Fruit fly (Drosophila melanogaster) whole organism, embryonic: Measurements from ENCODE around the gene CG43448.

Experiments used
- Bgb ChIP-seq: fragments of 200-800 bp; sonication (Bioruptor generic); IDR thresholded peaks from 2 replicates; pipeline ENCODE4 v1.3.6; 2022; ENCODE audit warnings: missing biosample characterization, missing genetic modification characterization; ENCODE audit not compliant: partially characterized antibody
- Blimp-1 ChIP-seq: fragments of 200-800 bp; sonication (Bioruptor generic); optimal IDR thresholded peaks from 3 replicates; lab custom pipeline; 2018; ENCODE audit warnings: missing biosample characterization, missing genetic modification characterization, mild to moderate bottlenecking, moderate library complexity, missing genetic modification reagents
- BtbVII ChIP-seq: fragments of 200-800 bp; sonication (Bioruptor generic); optimal IDR thresholded peaks from 3 replicates; lab custom pipeline; 2017; ENCODE audit warnings: missing biosample characterization, mild to moderate bottlenecking, missing genetic modification characterization
- CG10267 ChIP-seq: fragments of 200-800 bp; sonication (Bioruptor generic); optimal IDR thresholded peaks from 2 replicates; lab custom pipeline; 2018; ENCODE audit warnings: missing biosample characterization, mild to moderate bottlenecking, missing genetic modification characterization, moderate library complexity
- CG10979 ChIP-seq: fragments of 200-800 bp; sonication (Bioruptor generic); optimal IDR thresholded peaks from 2 replicates; lab custom pipeline; 2018; ENCODE audit warnings: missing biosample characterization, mild to moderate bottlenecking, missing genetic modification characterization, moderate library complexity
- CG13287 ChIP-seq: fragments of 200-800 bp; sonication (Bioruptor generic); IDR thresholded peaks from 2 replicates; pipeline ENCODE4 v1.3.6; 2022; ENCODE audit warnings: missing biosample characterization, missing genetic modification characterization; ENCODE audit not compliant: partially characterized antibody
- CG13775 ChIP-seq: fragments of 200-800 bp; sonication (Bioruptor generic); optimal IDR thresholded peaks from 3 replicates; lab custom pipeline; 2017; ENCODE audit warnings: missing biosample characterization, mild to moderate bottlenecking, missing genetic modification characterization
- CG14965 ChIP-seq: fragments of 200-800 bp; sonication (Bioruptor generic); optimal IDR thresholded peaks from 2 replicates; lab custom pipeline; 2016; ENCODE audit warnings: missing biosample characterization, missing genetic modification characterization, borderline replicate concordance
- CG15269 ChIP-seq: fragments of 200-800 bp; sonication (Bioruptor generic); optimal IDR thresholded peaks from 2 replicates; lab custom pipeline; 2018; ENCODE audit warnings: missing biosample characterization, mild to moderate bottlenecking, missing genetic modification characterization, moderate library complexity
- CG16863 ChIP-seq: fragments of 200-800 bp; sonication (Bioruptor generic); optimal IDR thresholded peaks from 3 replicates; lab custom pipeline; 2016; ENCODE audit warnings: missing biosample characterization, missing genetic modification characterization
- CG17328 ChIP-seq: fragments of 200-800 bp; sonication (Bioruptor generic); IDR thresholded peaks from 2 replicates; pipeline ENCODE4 v1.3.6; 2022; ENCODE audit warnings: missing biosample characterization, missing genetic modification characterization
- CG17829 ChIP-seq: fragments of 200-800 bp; optimal IDR thresholded peaks from 2 replicates; lab custom pipeline; 2019; ENCODE audit warnings: missing biosample characterization, mild to moderate bottlenecking, missing genetic modification characterization, moderate library complexity
- CG2199 ChIP-seq: fragments of 200-800 bp; sonication (Bioruptor generic); IDR thresholded peaks from 3 replicates; pipeline ENCODE4 v1.3.6; 2022; ENCODE audit warnings: missing biosample characterization, missing genetic modification characterization
- CG2678 ChIP-seq: fragments of 200-800 bp; sonication (Bioruptor generic); optimal IDR thresholded peaks from 3 replicates; lab custom pipeline; 2019; ENCODE audit warnings: missing biosample characterization, mild to moderate bottlenecking, missing genetic modification characterization, moderate library complexity
- CG31441 ChIP-seq: fragments of 200-800 bp; sonication (Bioruptor generic); IDR thresholded peaks from 2 replicates; pipeline ENCODE4 v1.3.6; 2022; ENCODE audit warnings: missing biosample characterization, missing genetic modification characterization
- CG3281 ChIP-seq: fragments of 200-800 bp; sonication (Bioruptor generic); optimal IDR thresholded peaks from 3 replicates; lab custom pipeline; 2017; ENCODE audit warnings: missing biosample characterization, mild to moderate bottlenecking, missing genetic modification characterization
- CG33557 ChIP-seq: fragments of 200-800 bp; sonication (Bioruptor generic); optimal IDR thresholded peaks from 2 replicates; lab custom pipeline; 2019; ENCODE audit warnings: missing biosample characterization, mild to moderate bottlenecking, missing genetic modification characterization, moderate library complexity
- CG4730 ChIP-seq: fragments of 200-800 bp; sonication (Bioruptor generic); IDR thresholded peaks from 2 replicates; pipeline ENCODE4 v1.3.6; 2022; ENCODE audit warnings: missing biosample characterization, missing genetic modification characterization
- CG4820 ChIP-seq: fragments of 200-800 bp; sonication (Bioruptor generic); optimal IDR thresholded peaks from 3 replicates; lab custom pipeline; 2016; ENCODE audit warnings: missing biosample characterization, missing genetic modification characterization
- CG6689 ChIP-seq: fragments of 200-800 bp; sonication (Bioruptor generic); IDR thresholded peaks from 2 replicates; pipeline ENCODE4 v1.3.6; 2022; ENCODE audit warnings: missing biosample characterization, missing genetic modification characterization
- CG6854 ChIP-seq: fragments of 200-800 bp; sonication (Bioruptor generic); optimal IDR thresholded peaks from 3 replicates; lab custom pipeline; 2017; ENCODE audit warnings: missing biosample characterization, mild to moderate bottlenecking, missing genetic modification characterization
- CG7745 ChIP-seq: fragments of 200-800 bp; sonication (Bioruptor generic); optimal IDR thresholded peaks from 2 replicates; lab custom pipeline; 2018; ENCODE audit warnings: missing biosample characterization, mild to moderate bottlenecking, missing genetic modification characterization, moderate library complexity
- CG8944 ChIP-seq: fragments of 200-800 bp; sonication (Bioruptor generic); optimal IDR thresholded peaks from 3 replicates; lab custom pipeline; 2016; ENCODE audit warnings: missing biosample characterization, missing genetic modification characterization
- CG9727 ChIP-seq: fragments of 200-800 bp; sonication (Bioruptor generic); optimal IDR thresholded peaks from 3 replicates; lab custom pipeline; 2017; ENCODE audit warnings: missing biosample characterization, mild to moderate bottlenecking, missing genetic modification characterization
- Drgx ChIP-seq: fragments of 200-800 bp; sonication (Bioruptor generic); IDR thresholded peaks from 2 replicates; pipeline ENCODE4 v1.3.6; 2022; ENCODE audit warnings: missing biosample characterization, missing genetic modification characterization
- MTF-1 ChIP-seq: fragments of 200-800 bp; sonication (Bioruptor generic); optimal IDR thresholded peaks from 2 replicates; lab custom pipeline; 2018; ENCODE audit warnings: missing biosample characterization, mild to moderate bottlenecking, missing genetic modification characterization, borderline replicate concordance
- Oaz ChIP-seq: fragments of 200-800 bp; sonication (Bioruptor generic); IDR thresholded peaks from 2 replicates; pipeline ENCODE4 v1.3.6; 2022; ENCODE audit warnings: missing biosample characterization, missing genetic modification characterization
- Opbp ChIP-seq: fragments of 200-800 bp; sonication (Bioruptor generic); IDR thresholded peaks from 3 replicates; pipeline ENCODE4 v1.3.6; 2022; ENCODE audit warnings: missing biosample characterization, missing genetic modification characterization; ENCODE audit not compliant: partially characterized antibody
- Pdp1 ChIP-seq, 2 experiments: fragments of 200-800 bp; sonication (Bioruptor generic); optimal IDR thresholded peaks; 3 replicates each; lab custom pipeline; 2016; ENCODE audit warnings: missing biosample characterization in 2 of 2, missing genetic modification characterization in 2 of 2, mild to moderate bottlenecking in 1 of 2, moderate library complexity in 1 of 2
- Xbp1 ChIP-seq: fragments of 200-800 bp; sonication (Bioruptor generic); optimal IDR thresholded peaks from 3 replicates; lab custom pipeline; 2016; ENCODE audit warnings: missing biosample characterization, mild to moderate bottlenecking, missing genetic modification characterization
- YL-1 ChIP-seq: fragments of 200-800 bp; sonication (Bioruptor generic); optimal IDR thresholded peaks from 3 replicates; lab custom pipeline; 2017; ENCODE audit warnings: missing biosample characterization, mild to moderate bottlenecking, missing genetic modification characterization
- aop ChIP-seq: fragments of 200-800 bp; sonication (Bioruptor generic); IDR thresholded peaks from 2 replicates; pipeline ENCODE4 v1.3.6; 2022; ENCODE audit warnings: missing biosample characterization, missing genetic modification characterization
- bcd ChIP-seq: fragments of 200-800 bp; sonication (Bioruptor generic); optimal IDR thresholded peaks from 2 replicates; lab custom pipeline; 2017; ENCODE audit warnings: missing biosample characterization, mild to moderate bottlenecking, missing genetic modification characterization
- bsh ChIP-seq, 2 experiments: fragments of 200-800 bp; sonication (Bioruptor generic); optimal IDR thresholded peaks; 2 replicates each; lab custom pipeline; 2017 to 2018; ENCODE audit warnings: mild to moderate bottlenecking in 2 of 2, missing biosample characterization in 2 of 2, missing genetic modification characterization in 2 of 2, moderate library complexity in 1 of 2
- btn ChIP-seq: fragments of 200-800 bp; sonication (Bioruptor generic); optimal IDR thresholded peaks from 2 replicates; lab custom pipeline; 2016; ENCODE audit warnings: missing biosample characterization, missing genetic modification characterization
- dan ChIP-seq: fragments of 200-800 bp; sonication (Bioruptor generic); IDR thresholded peaks from 2 replicates; pipeline ENCODE4 v1.3.6; 2022; ENCODE audit warnings: missing biosample characterization, missing genetic modification characterization
- dati ChIP-seq: fragments of 200-800 bp; sonication (Bioruptor generic); IDR thresholded peaks from 2 replicates; pipeline ENCODE4 v1.3.6; 2022; ENCODE audit warnings: missing biosample characterization, missing genetic modification characterization
- dmrt99B ChIP-seq: fragments of 200-800 bp; sonication (Bioruptor generic); optimal IDR thresholded peaks from 2 replicates; lab custom pipeline; 2018; ENCODE audit warnings: missing biosample characterization, mild to moderate bottlenecking, missing genetic modification characterization, moderate library complexity
- ewg ChIP-seq: fragments of 200-800 bp; sonication (Bioruptor generic); optimal IDR thresholded peaks from 3 replicates; lab custom pipeline; 2017; ENCODE audit warnings: mild to moderate bottlenecking, missing biosample characterization, missing genetic modification reagents, missing genetic modification characterization
- hkb ChIP-seq, 2 experiments: fragments of 200-800 bp in 1 of 2; fragments of >200 bp in 1 of 2; sonication (Bioruptor generic) in 1 of 2; IDR thresholded peaks in 1 of 2; optimal IDR thresholded peaks in 1 of 2; 2 replicates each; pipeline versions ENCODE4 v1.3.6 to Lab custom; 2017 to 2022; ENCODE audit warnings: missing biosample characterization in 1 of 2, missing genetic modification characterization in 1 of 2
- jumu ChIP-seq: fragments of 200-800 bp; sonication (Bioruptor generic); optimal IDR thresholded peaks from 3 replicates; lab custom pipeline; 2016; ENCODE audit warnings: missing biosample characterization, missing genetic modification characterization
- lab ChIP-seq: fragments of 200-800 bp; sonication (Bioruptor generic); optimal IDR thresholded peaks from 3 replicates; lab custom pipeline; 2017; ENCODE audit warnings: missing biosample characterization, missing genetic modification characterization, mild to moderate bottlenecking, moderate library complexity, missing genetic modification reagents
- pum ChIP-seq: fragments of 200-800 bp; sonication (Bioruptor generic); optimal IDR thresholded peaks from 2 replicates; lab custom pipeline; 2016; ENCODE audit warnings: missing biosample characterization, missing genetic modification characterization
- ranshi ChIP-seq: fragments of 200-800 bp; sonication (Bioruptor generic); IDR thresholded peaks from 2 replicates; pipeline ENCODE4 v1.3.6; 2022; ENCODE audit warnings: missing biosample characterization, missing genetic modification characterization
- row ChIP-seq: fragments of 200-800 bp; sonication (Bioruptor generic); IDR thresholded peaks from 3 replicates; pipeline ENCODE4 v1.3.6; 2022; ENCODE audit warnings: missing biosample characterization, missing genetic modification characterization
- salm ChIP-seq: fragments of 200-800 bp; sonication (Bioruptor generic); optimal IDR thresholded peaks from 2 replicates; lab custom pipeline; 2018; ENCODE audit warnings: missing biosample characterization, mild to moderate bottlenecking, missing genetic modification characterization
- sisA ChIP-seq: fragments of 200-800 bp; sonication (Bioruptor generic); IDR thresholded peaks from 2 replicates; pipeline ENCODE4 v1.3.6; 2022; ENCODE audit warnings: missing biosample characterization, missing genetic modification characterization
- vvl ChIP-seq: fragments of 200-800 bp; sonication (Bioruptor generic); IDR thresholded peaks from 2 replicates; pipeline ENCODE4 v1.3.6; 2022; ENCODE audit warnings: missing biosample characterization, missing genetic modification characterization
- yki ChIP-seq: fragments of >200 bp; optimal IDR thresholded peaks from 3 replicates; lab custom pipeline; 2018
- zfh2 ChIP-seq: fragments of 200-800 bp; sonication (Bioruptor generic); optimal IDR thresholded peaks from 2 replicates; lab custom pipeline; 2016; ENCODE audit warnings: missing biosample characterization, missing genetic modification characterization

CG43448 gene

DNA sequence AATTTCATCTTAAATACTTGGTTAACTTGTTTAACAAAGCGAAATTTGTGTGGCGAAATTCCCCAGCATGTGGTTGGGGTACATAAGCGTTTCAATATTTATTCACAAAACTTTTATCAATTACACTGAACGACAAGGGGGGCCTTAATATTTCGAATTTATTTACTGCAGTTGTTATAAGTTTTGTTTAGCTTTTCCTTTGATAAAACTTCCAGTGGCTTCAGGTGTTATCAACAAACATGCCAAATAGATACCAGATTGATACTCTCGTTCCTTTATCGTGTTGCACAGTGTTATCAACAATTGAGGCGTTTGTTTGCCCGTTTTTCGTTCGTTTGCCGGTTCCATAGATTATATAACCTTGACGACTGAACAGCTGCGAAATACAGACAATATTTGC lies 42.8 kb upstream of the CG43448 start (continued):
- TF ChIP-seq dmrt99B (tag; lab: Kevin White, UChicago) (peak; percentile 11), Blimp-1 (GFP tag; lab: Kevin White, UChicago) (peak; percentile 17), CG6689 (GFP tag; lab: Robert Waterston, UW) (peak; percentile 34; the same call in 1 of the 2 replicates), dati (GFP tag; lab: Robert Waterston, UW) (peak; percentile 6; the same call in 1 of the 2 replicates), Xbp1 (GFP tag; lab: Kevin White, UChicago) (peak; percentile 10), BtbVII (GFP tag; lab: Kevin White, UChicago) (peak; percentile 22), CG8944 (GFP tag; lab: Kevin White, UChicago) (no peak), row (peak; percentile 31; the same call in 2 of the 3 replicates), CG15269 (tag; lab: Kevin White, UChicago) (peak; percentile 25), vvl (GFP tag; lab: Robert Waterston, UW) (peak; percentile 53; the same call in 1 of the 2 replicates), CG2678 (tag; lab: Kevin White, UChicago) (peak; percentile 49), yki (no peak), CG7745 (tag; lab: Kevin White, UChicago) (no peak), Drgx (peak; percentile 42), aop (no peak), ranshi (GFP tag; lab: Robert Waterston, UW) (peak; percentile 54), lab (GFP tag; lab: Kevin White, UChicago) (peak; percentile 65), Oaz (GFP tag; lab: Robert Waterston, UW) (no peak), zfh2 (peak; percentile 52), CG3281 (GFP tag; lab: Kevin White, UChicago) (peak; percentile 28), CG16863 (GFP tag; lab: Kevin White, UChicago) (peak; percentile 3), bsh (GFP tag; optimal IDR thresholded peaks at IDR 0.05; lab: Kevin White, UChicago) (peak in 1 of 2 experiments; percentile 16), Pdp1 (GFP tag; optimal IDR thresholded peaks at IDR 0.05; lab: Kevin White, UChicago) (peak in 1 of 2 experiments; percentile 68), bcd (peak; percentile 24), btn (no peak), CG17328 (peak; percentile 43), CG31441 (GFP tag; lab: Robert Waterston, UW) (no peak), CG10979 (tag; lab: Kevin White, UChicago) (peak; percentile 24)
- TF ChIP-seq, all 482 proteins: peak for 93

DNA sequence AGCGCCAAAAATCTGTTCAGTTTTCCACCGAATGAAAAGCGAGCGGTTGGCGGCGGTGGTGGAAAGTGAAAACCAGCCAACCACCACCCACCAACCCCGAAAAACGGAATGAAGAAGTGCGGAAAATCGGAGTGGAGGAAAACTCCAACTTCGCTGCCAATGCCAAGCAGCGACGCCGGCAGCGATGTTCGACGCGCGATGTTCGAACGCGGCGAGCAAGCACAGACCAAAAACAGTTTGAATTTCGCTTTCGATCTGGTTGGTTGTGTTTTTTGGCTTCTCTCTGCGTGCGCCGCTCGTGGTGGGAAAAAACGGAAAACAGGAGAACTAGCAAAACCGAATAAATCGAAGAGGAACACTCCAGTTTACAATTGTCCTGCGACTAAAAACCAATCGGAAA lies 40.2 kb upstream of the CG43448 start, which contains the start of gene heca:
Gene heca, plus strand, starts transcription at position 233 of the 400 bp plus-strand sequence.
- TF ChIP-seq CG14965 (GFP tag; lab: Kevin White, UChicago) = no peak
- TF ChIP-seq CG2199 (GFP tag; lab: Robert Waterston, UW) = no peak
- TF ChIP-seq ewg (GFP tag; lab: Kevin White, UChicago) = no peak
- no peak for TF ChIP-seq CG10267 (tag; lab: Kevin White, UChicago)
- TF ChIP-seq Opbp = peak; percentile 41; the same call in 1 of the 3 replicates
- TF ChIP-seq Bgb (GFP tag; lab: Robert Waterston, UW) = peak; percentile 44; the same call in 1 of the 2 replicates
- peak; percentile 38; the same call in 1 of the 2 replicates for TF ChIP-seq CG13287 (GFP tag; lab: Robert Waterston, UW)
- TF ChIP-seq Oaz (GFP tag; lab: Robert Waterston, UW) = no peak
- TF ChIP-seq pum (GFP tag; lab: Kevin White, UChicago) = no peak
- TF ChIP-seq MTF-1 (GFP tag; lab: Kevin White, UChicago) = no peak
- TF ChIP-seq sisA = no peak
- no peak for TF ChIP-seq CG13775
- no peak for TF ChIP-seq CG4730 (GFP tag; lab: Robert Waterston, UW)
- no peak for TF ChIP-seq CG4820 (GFP tag; lab: Kevin White, UChicago)
- TF ChIP-seq YL-1 (GFP tag; lab: Kevin White, UChicago) = no peak
- TF ChIP-seq CG6854 = no peak
- no peak for TF ChIP-seq CG33557 (GFP tag; lab: Kevin White, UChicago)
- no peak for TF ChIP-seq salm
- no peak for TF ChIP-seq hkb (optimal IDR thresholded peaks at IDR 0.05; lab: Kevin White, UChicago)
- no peak for TF ChIP-seq hkb (GFP tag; IDR thresholded peaks at IDR 0.05; lab: Robert Waterston, UW)
- no peak for TF ChIP-seq CG17829 (tag; lab: Kevin White, UChicago)
- TF ChIP-seq dan (GFP tag; lab: Robert Waterston, UW) = no peak
- no peak for TF ChIP-seq jumu (GFP tag; lab: Kevin White, UChicago)
- TF ChIP-seq CG9727 (GFP tag; lab: Kevin White, UChicago) = no peak
